Worm (Caenorhabditis elegans) whole organism, midembryonic: ENCODE results near the gene C44C10.11.

Source experiments
- T22C8.4 ChIP-seq: fragments of 200-800 bp; sonication (Bioruptor generic); IDR thresholded peaks from 2 replicates; pipeline ENCODE4 v1.3.6; 2022; ENCODE audit warnings: missing genetic modification characterization, missing compliant biosample characterization
- cog-1 ChIP-seq: sonication (generic microtip); optimal IDR thresholded peaks from 2 replicates; lab custom pipeline; 2016; ENCODE audit warnings: missing genetic modification characterization, missing compliant biosample characterization
- flt-1 ChIP-seq: fragments of 200-800 bp; sonication (Bioruptor generic); IDR thresholded peaks from 2 replicates; pipeline ENCODE4 v1.3.6; 2022; ENCODE audit warnings: missing genetic modification characterization, missing compliant biosample characterization
- med-1 ChIP-seq: sonication (generic microtip); optimal IDR thresholded peaks from 2 replicates; lab custom pipeline; 2017; ENCODE audit warnings: missing genetic modification characterization, mild to moderate bottlenecking, missing compliant biosample characterization, antibody characterized with exemption, missing genetic modification reagents; ENCODE audit not compliant: insufficient read depth
- ref-1 ChIP-seq: fragments of 200-800 bp; sonication (Bioruptor generic); conservative IDR thresholded peaks from 2 replicates; pipeline ENCODE4 v1.3.6; 2022; ENCODE audit warnings: missing genetic modification reagents, missing genetic modification characterization, missing compliant biosample characterization
- tab-1 ChIP-seq: fragments of 200-800 bp; sonication (Bioruptor generic); IDR thresholded peaks from 2 replicates; pipeline ENCODE4 v1.3.6; 2022; ENCODE audit warnings: missing genetic modification characterization, missing compliant biosample characterization
- ztf-29 ChIP-seq: fragments of 200-800 bp; sonication (Bioruptor generic); IDR thresholded peaks from 2 replicates; pipeline ENCODE4 v1.3.6; 2022; ENCODE audit warnings: missing genetic modification reagents, missing genetic modification characterization, missing compliant biosample characterization

DNA sequence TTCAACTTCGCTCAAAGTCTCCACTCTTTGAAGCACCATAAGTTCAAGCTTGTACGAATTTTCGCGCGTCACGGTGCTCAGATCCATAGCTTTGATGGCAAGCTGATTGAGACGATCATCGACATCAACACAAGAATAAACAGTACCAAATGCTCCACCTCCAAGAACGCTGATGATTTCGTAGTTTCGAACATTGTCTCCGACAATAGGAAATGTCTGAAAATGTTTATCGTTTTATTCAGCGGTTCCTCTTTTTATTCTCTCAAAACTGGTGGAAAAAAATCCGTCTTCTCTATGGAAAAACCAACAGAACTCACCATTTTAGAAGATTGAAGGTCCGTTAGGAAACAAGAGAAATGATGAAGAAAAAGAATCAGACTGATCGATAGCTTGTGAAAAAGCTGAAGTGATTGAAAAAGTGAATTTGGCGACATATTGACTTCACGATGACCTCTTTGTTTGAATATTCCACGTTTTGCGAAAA lies 22.3 kb downstream of the C44C10.11 start, which contains the start of gene C44C10.7:
- TF ChIP-seq cog-1 (no peak), T22C8.4 (no peak), ref-1 (GFP tag; lab: Robert Waterston, UW) (no peak), flt-1 (GFP tag; lab: Robert Waterston, UW) (no peak), med-1 (GFP tag; lab: Kevin White, UChicago) (no peak), tab-1 (GFP tag; lab: Robert Waterston, UW) (no peak), ztf-29 (GFP tag; lab: Robert Waterston, UW) (no peak)
